Fruit fly (Drosophila melanogaster) whole organism, prepupa: ENCODE measurements around the gene CG11980.

Experiments used
- CG10631 ChIP-seq: fragments of 200-800 bp; sonication (Bioruptor generic); optimal IDR thresholded peaks from 2 replicates; lab custom pipeline; 2016; ENCODE audit warnings: missing biosample characterization, missing genetic modification characterization
- CG16779 ChIP-seq: fragments of 200-800 bp; sonication (Bioruptor generic); optimal IDR thresholded peaks from 3 replicates; lab custom pipeline; 2017; ENCODE audit warnings: missing biosample characterization, mild to moderate bottlenecking, missing genetic modification characterization
- CG32006 ChIP-seq: fragments of 200-800 bp; sonication (Bioruptor generic); optimal IDR thresholded peaks from 3 replicates; lab custom pipeline; 2017; ENCODE audit warnings: missing biosample characterization, mild to moderate bottlenecking, missing genetic modification characterization
- CG6792 ChIP-seq: fragments of 200-800 bp; sonication (Bioruptor generic); optimal IDR thresholded peaks from 3 replicates; lab custom pipeline; 2016; ENCODE audit warnings: missing biosample characterization, missing genetic modification characterization
- CG6808 ChIP-seq: fragments of 200-800 bp; sonication (Bioruptor generic); optimal IDR thresholded peaks from 3 replicates; lab custom pipeline; 2017; ENCODE audit warnings: missing biosample characterization, missing genetic modification characterization, mild to moderate bottlenecking, moderate library complexity, missing genetic modification reagents
- CG8632 ChIP-seq: fragments of 200-800 bp; sonication (Bioruptor generic); optimal IDR thresholded peaks from 3 replicates; lab custom pipeline; 2016; ENCODE audit warnings: missing biosample characterization, missing genetic modification characterization
- Eip93F ChIP-seq: fragments of 200-800 bp; sonication (Bioruptor generic); optimal IDR thresholded peaks from 2 replicates; lab custom pipeline; 2016; ENCODE audit warnings: missing biosample characterization, mild to moderate bottlenecking, missing genetic modification characterization
- Hr4 ChIP-seq: fragments of 200-800 bp; sonication (Bioruptor generic); optimal IDR thresholded peaks from 3 replicates; lab custom pipeline; 2016; ENCODE audit warnings: missing biosample characterization, missing genetic modification characterization
- fd59A ChIP-seq: fragments of 200-800 bp; sonication (Bioruptor generic); optimal IDR thresholded peaks from 2 replicates; lab custom pipeline; 2017; ENCODE audit warnings: missing biosample characterization, mild to moderate bottlenecking, missing genetic modification characterization, missing genetic modification reagents
- fd85E ChIP-seq: fragments of 200-800 bp; sonication (Bioruptor generic); optimal IDR thresholded peaks from 3 replicates; lab custom pipeline; 2016; ENCODE audit warnings: missing biosample characterization, missing genetic modification characterization
- ss ChIP-seq, 2 experiments: fragments of 200-800 bp; sonication (Bioruptor generic); optimal IDR thresholded peaks; 2 replicates in 1 of 2; 3 replicates in 1 of 2; lab custom pipeline; 2017 to 2018; ENCODE audit warnings: mild to moderate bottlenecking in 2 of 2, missing biosample characterization in 2 of 2, missing genetic modification characterization in 2 of 2, moderate library complexity in 1 of 2
- topi ChIP-seq: fragments of 200-800 bp; sonication (Bioruptor generic); optimal IDR thresholded peaks from 3 replicates; lab custom pipeline; 2016; ENCODE audit warnings: missing biosample characterization, missing genetic modification characterization

dm6 chr3R:9035252-9035651, 31.4 kb downstream of the CG11980 start:
- TF ChIP-seq Hr4 (GFP tag; lab: Kevin White, UChicago) (no peak), ss (GFP tag; optimal IDR thresholded peaks at IDR 0.05; lab: Kevin White, UChicago) (no peak), CG16779 (tag; lab: Kevin White, UChicago) (no peak), CG10631 (no peak), CG6808 (GFP tag; lab: Kevin White, UChicago) (no peak), topi (GFP tag; lab: Kevin White, UChicago) (peak; percentile 15), Eip93F (no peak), fd59A (GFP tag; lab: Kevin White, UChicago) (no peak), CG32006 (GFP tag; lab: Kevin White, UChicago) (no peak), CG8632 (GFP tag; lab: Kevin White, UChicago) (no peak), fd85E (GFP tag; lab: Kevin White, UChicago) (no peak), CG6792 (no peak)
